Fruit fly (Drosophila melanogaster) whole organism, embryonic: ENCODE measurements around the gene spo.

Experiments
- Bteb2 ChIP-seq: fragments of 200-800 bp; sonication (Bioruptor generic); optimal IDR thresholded peaks from 2 replicates; lab custom pipeline; 2016; ENCODE audit warnings: missing biosample characterization, missing genetic modification characterization
- C15 ChIP-seq: fragments of 200-800 bp; sonication (Bioruptor generic); IDR thresholded peaks from 3 replicates; pipeline ENCODE4 v1.3.6; 2022; ENCODE audit warnings: missing biosample characterization, missing genetic modification characterization
- CG12219 ChIP-seq: fragments of 200-800 bp; sonication (Bioruptor generic); optimal IDR thresholded peaks from 3 replicates; lab custom pipeline; 2018; ENCODE audit warnings: missing biosample characterization, mild to moderate bottlenecking, missing genetic modification characterization
- CG12299 ChIP-seq: fragments of 200-800 bp; sonication (Bioruptor generic); optimal IDR thresholded peaks from 2 replicates; lab custom pipeline; 2018; ENCODE audit warnings: missing biosample characterization, mild to moderate bottlenecking, missing genetic modification characterization
- CG13424 ChIP-seq: fragments of 200-800 bp; sonication (Bioruptor generic); optimal IDR thresholded peaks from 2 replicates; lab custom pipeline; 2019; ENCODE audit warnings: missing biosample characterization, mild to moderate bottlenecking, missing genetic modification characterization, moderate library complexity
- CG17328 ChIP-seq: fragments of 200-800 bp; sonication (Bioruptor generic); IDR thresholded peaks from 2 replicates; pipeline ENCODE4 v1.3.6; 2022; ENCODE audit warnings: missing biosample characterization, missing genetic modification characterization
- CG18764 ChIP-seq: fragments of 200-800 bp; sonication (Bioruptor generic); optimal IDR thresholded peaks from 3 replicates; lab custom pipeline; 2016; ENCODE audit warnings: missing biosample characterization, missing genetic modification characterization
- CG32532 ChIP-seq: fragments of 200-800 bp; sonication (Bioruptor generic); IDR thresholded peaks from 2 replicates; pipeline ENCODE4 v1.3.6; 2022; ENCODE audit warnings: missing biosample characterization, missing genetic modification characterization
- CG34422 ChIP-seq: fragments of 200-800 bp; sonication (Bioruptor generic); IDR thresholded peaks from 3 replicates; pipeline ENCODE4 v1.3.6; 2022; ENCODE audit warnings: missing biosample characterization, missing genetic modification characterization
- CG3847 ChIP-seq: fragments of 200-800 bp; sonication (Bioruptor generic); IDR thresholded peaks from 2 replicates; pipeline ENCODE4 v1.3.6; 2022; ENCODE audit warnings: missing biosample characterization, missing genetic modification characterization
- CG4707 ChIP-seq: fragments of 200-800 bp; sonication (Bioruptor generic); optimal IDR thresholded peaks from 2 replicates; lab custom pipeline; 2018; ENCODE audit warnings: missing biosample characterization, mild to moderate bottlenecking, missing genetic modification characterization, moderate library complexity
- CG6654 ChIP-seq: fragments of 200-800 bp; sonication (Bioruptor generic); optimal IDR thresholded peaks from 2 replicates; lab custom pipeline; 2017; ENCODE audit warnings: missing biosample characterization, mild to moderate bottlenecking, missing genetic modification characterization
- CG6813 ChIP-seq: fragments of 200-800 bp; sonication (Bioruptor generic); optimal IDR thresholded peaks from 2 replicates; lab custom pipeline; 2017; ENCODE audit warnings: missing biosample characterization, missing genetic modification characterization, mild to moderate bottlenecking, moderate library complexity, missing genetic modification reagents
- CG7786 ChIP-seq: fragments of 200-800 bp; sonication (Bioruptor generic); optimal IDR thresholded peaks from 2 replicates; lab custom pipeline; 2016; ENCODE audit warnings: missing biosample characterization, missing genetic modification characterization
- CG7987 ChIP-seq: fragments of 200-800 bp; sonication (Bioruptor generic); optimal IDR thresholded peaks from 2 replicates; lab custom pipeline; 2018; ENCODE audit warnings: missing biosample characterization, mild to moderate bottlenecking, missing genetic modification characterization, moderate library complexity
- CHES-1-like ChIP-seq: fragments of 200-800 bp; sonication (Bioruptor generic); optimal IDR thresholded peaks from 2 replicates; lab custom pipeline; 2016; ENCODE audit warnings: missing biosample characterization, missing genetic modification characterization
- Dad ChIP-seq: fragments of 200-800 bp; sonication (Bioruptor generic); optimal IDR thresholded peaks from 3 replicates; lab custom pipeline; 2016; ENCODE audit warnings: missing biosample characterization, missing genetic modification characterization
- Doc3 ChIP-seq: fragments of 200-800 bp; sonication (Bioruptor generic); IDR thresholded peaks from 3 replicates; pipeline ENCODE4 v1.3.6; 2022; ENCODE audit warnings: missing biosample characterization, missing genetic modification characterization; ENCODE audit not compliant: partially characterized antibody
- Elba2 ChIP-seq: fragments of 200-800 bp; sonication (Bioruptor generic); optimal IDR thresholded peaks from 3 replicates; lab custom pipeline; 2016; ENCODE audit warnings: missing biosample characterization, missing genetic modification characterization
- GATAe ChIP-seq: fragments of 200-800 bp; sonication (Bioruptor generic); conservative IDR thresholded peaks from 2 replicates; pipeline ENCODE4 v1.3.6; 2022; ENCODE audit warnings: missing biosample characterization, missing genetic modification characterization
- Hey ChIP-seq: fragments of 200-800 bp; sonication (Bioruptor generic); optimal IDR thresholded peaks from 3 replicates; lab custom pipeline; 2018; ENCODE audit warnings: missing biosample characterization, mild to moderate bottlenecking, missing genetic modification characterization
- Jarid2 ChIP-seq: fragments of 200-800 bp; sonication (Bioruptor generic); optimal IDR thresholded peaks from 3 replicates; lab custom pipeline; 2017; ENCODE audit warnings: mild to moderate bottlenecking, missing biosample characterization, missing genetic modification reagents, missing genetic modification characterization
- Lim3 ChIP-seq: fragments of 200-800 bp; sonication (Bioruptor generic); IDR thresholded peaks from 2 replicates; pipeline ENCODE4 v1.3.6; 2022; ENCODE audit warnings: missing biosample characterization, missing genetic modification characterization
- NFAT ChIP-seq: fragments of 200-800 bp; sonication (Bioruptor generic); IDR thresholded peaks from 2 replicates; pipeline ENCODE4 v1.3.6; 2022; ENCODE audit warnings: missing biosample characterization, missing genetic modification characterization
- Nf-YB ChIP-seq: fragments of 200-800 bp; sonication (Bioruptor generic); optimal IDR thresholded peaks from 3 replicates; lab custom pipeline; 2019; ENCODE audit warnings: missing biosample characterization, mild to moderate bottlenecking, missing genetic modification characterization, moderate library complexity
- Oli ChIP-seq: fragments of 200-800 bp; sonication (Bioruptor generic); optimal IDR thresholded peaks from 2 replicates; lab custom pipeline; 2018; ENCODE audit warnings: missing biosample characterization, mild to moderate bottlenecking, missing genetic modification characterization, moderate library complexity
- Rfx ChIP-seq: fragments of 200-800 bp; sonication (Bioruptor generic); IDR thresholded peaks from 2 replicates; pipeline ENCODE4 v1.3.6; 2022; ENCODE audit warnings: missing biosample characterization, missing genetic modification characterization
- Vsx1 ChIP-seq: fragments of 200-800 bp; sonication (Bioruptor generic); optimal IDR thresholded peaks from 2 replicates; lab custom pipeline; 2017; ENCODE audit warnings: missing biosample characterization, mild to moderate bottlenecking, missing genetic modification characterization, missing genetic modification reagents
- Xbp1 ChIP-seq: fragments of 200-800 bp; sonication (Bioruptor generic); optimal IDR thresholded peaks from 3 replicates; lab custom pipeline; 2016; ENCODE audit warnings: missing biosample characterization, mild to moderate bottlenecking, missing genetic modification characterization
- ci ChIP-seq: fragments of 200-800 bp; sonication (Bioruptor generic); IDR thresholded peaks from 3 replicates; pipeline ENCODE4 v1.3.6; 2022; ENCODE audit warnings: missing biosample characterization, missing genetic modification characterization
- croc ChIP-seq: fragments of 200-800 bp; sonication (Bioruptor generic); conservative IDR thresholded peaks from 3 replicates; pipeline ENCODE4 v1.3.6; 2022; ENCODE audit warnings: missing biosample characterization, missing genetic modification characterization
- dmrt99B ChIP-seq: fragments of 200-800 bp; sonication (Bioruptor generic); optimal IDR thresholded peaks from 2 replicates; lab custom pipeline; 2018; ENCODE audit warnings: missing biosample characterization, mild to moderate bottlenecking, missing genetic modification characterization, moderate library complexity
- dpn ChIP-seq, 2 experiments: fragments of 200-800 bp; sonication (Bioruptor generic); optimal IDR thresholded peaks; 3 replicates each; lab custom pipeline; 2016; ENCODE audit warnings: missing biosample characterization in 2 of 2, missing genetic modification characterization in 2 of 2
- fd3F ChIP-seq: fragments of 200-800 bp; sonication (Bioruptor generic); optimal IDR thresholded peaks from 2 replicates; lab custom pipeline; 2018; ENCODE audit warnings: missing biosample characterization, mild to moderate bottlenecking, missing genetic modification characterization, moderate library complexity
- gt ChIP-seq: fragments of 200-800 bp; sonication (Bioruptor generic); IDR thresholded peaks from 2 replicates; pipeline ENCODE4 v1.3.6; 2022; ENCODE audit warnings: missing biosample characterization, missing genetic modification characterization
- hkb ChIP-seq, 2 experiments: fragments of 200-800 bp in 1 of 2; fragments of >200 bp in 1 of 2; sonication (Bioruptor generic) in 1 of 2; IDR thresholded peaks in 1 of 2; optimal IDR thresholded peaks in 1 of 2; 2 replicates each; pipeline versions ENCODE4 v1.3.6 to Lab custom; 2017 to 2022; ENCODE audit warnings: missing biosample characterization in 1 of 2, missing genetic modification characterization in 1 of 2
- nerfin-1 ChIP-seq: fragments of 200-800 bp; sonication (Bioruptor generic); optimal IDR thresholded peaks from 3 replicates; lab custom pipeline; 2019; ENCODE audit warnings: missing biosample characterization, mild to moderate bottlenecking, missing genetic modification characterization, moderate library complexity
- nerfin-2 ChIP-seq: fragments of 200-800 bp; sonication (Bioruptor generic); IDR thresholded peaks from 2 replicates; pipeline ENCODE4 v1.3.6; 2022; ENCODE audit warnings: missing biosample characterization, missing genetic modification characterization; ENCODE audit not compliant: partially characterized antibody
- p53 ChIP-seq: fragments of 200-800 bp; sonication (Bioruptor generic); optimal IDR thresholded peaks from 2 replicates; lab custom pipeline; 2016; ENCODE audit warnings: missing biosample characterization, missing genetic modification characterization
- prd ChIP-seq, 3 experiments: fragments of >200 bp in 2 of 3; fragments of 200-800 bp in 1 of 3; sonication (Bioruptor generic) in 1 of 3; optimal IDR thresholded peaks in 2 of 3; IDR thresholded peaks in 1 of 3; 2 replicates in 2 of 3; 3 replicates in 1 of 3; pipeline versions ENCODE4 v1.3.6 to Lab custom; 2017 to 2022; ENCODE audit warnings: missing biosample characterization in 1 of 3, missing genetic modification characterization in 1 of 3
- psq ChIP-seq: fragments of 200-800 bp; sonication (Bioruptor generic); optimal IDR thresholded peaks from 2 replicates; lab custom pipeline; 2017; ENCODE audit warnings: missing biosample characterization, missing genetic modification characterization
- shn ChIP-seq: fragments of 200-800 bp; sonication (Bioruptor generic); optimal IDR thresholded peaks from 3 replicates; lab custom pipeline; 2016; ENCODE audit warnings: missing biosample characterization, missing genetic modification characterization
- slbo ChIP-seq: fragments of 200-800 bp; sonication (Bioruptor generic); IDR thresholded peaks from 2 replicates; pipeline ENCODE4 v1.3.6; 2022; ENCODE audit warnings: missing biosample characterization, missing genetic modification characterization
- ssp ChIP-seq: fragments of 200-800 bp; sonication (Bioruptor generic); IDR thresholded peaks from 2 replicates; pipeline ENCODE4 v1.3.6; 2022; ENCODE audit warnings: missing biosample characterization, missing genetic modification characterization
- stc ChIP-seq: fragments of 200-800 bp; sonication (Bioruptor generic); IDR thresholded peaks from 2 replicates; pipeline ENCODE4 v1.3.6; 2022; ENCODE audit warnings: missing biosample characterization, missing genetic modification characterization
- tgo ChIP-seq: fragments of 200-800 bp; sonication (Bioruptor generic); IDR thresholded peaks from 3 replicates; pipeline ENCODE4 v1.3.6; 2022; ENCODE audit warnings: missing biosample characterization, missing genetic modification characterization
- tin ChIP-seq: fragments of 200-800 bp; sonication (Bioruptor generic); optimal IDR thresholded peaks from 3 replicates; lab custom pipeline; 2016; ENCODE audit warnings: missing biosample characterization, missing genetic modification characterization
- tna ChIP-seq: fragments of 200-800 bp; sonication (Bioruptor generic); IDR thresholded peaks from 2 replicates; pipeline ENCODE4 v1.3.6; 2022; ENCODE audit warnings: missing biosample characterization, missing genetic modification characterization; ENCODE audit not compliant: partially characterized antibody

Gene spo

dm6 chr3L:5563309-5564182, 28.8 kb downstream of the spo start, which contains the start of the genes ScsbetaG and Sras (continued):
- TF ChIP-seq dpn (GFP tag; optimal IDR thresholded peaks at IDR 0.05; lab: Kevin White, UChicago) (no peak), CG34422 (peak; percentile 65; the same call in 1 of the 3 replicates), CG4707 (GFP tag; lab: Kevin White, UChicago) (no peak), shn (GFP tag; lab: Kevin White, UChicago) (no peak), Bteb2 (GFP tag; lab: Kevin White, UChicago) (no peak), CG12299 (no peak), slbo (GFP tag; lab: Robert Waterston, UW) (no peak), CG32532 (GFP tag; lab: Robert Waterston, UW) (no peak), C15 (GFP tag; lab: Robert Waterston, UW) (no peak), CG18764 (GFP tag; lab: Kevin White, UChicago) (no peak), p53 (GFP tag; lab: Kevin White, UChicago) (no peak), prd (optimal IDR thresholded peaks at IDR 0.05; lab: Kevin White, UChicago) (no peak), prd (GFP tag; IDR thresholded peaks at IDR 0.05; lab: Robert Waterston, UW) (no peak), croc (GFP tag; lab: Robert Waterston, UW) (no peak), CG3847 (GFP tag; lab: Robert Waterston, UW) (no peak; the same call in 1 of the 2 replicates), GATAe (no peak; the same call in 1 of the 2 replicates), CG6654 (no peak), CHES-1-like (peak; percentile 6), ssp (GFP tag; lab: Robert Waterston, UW) (no peak), CG17328 (GFP tag; lab: Robert Waterston, UW) (no peak), CG7786 (GFP tag; lab: Kevin White, UChicago) (no peak), fd3F (GFP tag; lab: Kevin White, UChicago) (no peak), Lim3 (no peak), Dad (no peak), Rfx (no peak), Hey (no peak), Nf-YB (no peak), Xbp1 (no peak), nerfin-2 (GFP tag; lab: Robert Waterston, UW) (no peak), Elba2 (GFP tag; lab: Kevin White, UChicago) (peak; percentile 35), CG13424 (tag; lab: Kevin White, UChicago) (no peak), Vsx1 (GFP tag; lab: Kevin White, UChicago) (peak; percentile 72), ci (GFP tag; lab: Robert Waterston, UW) (no peak), CG6813 (GFP tag; lab: Kevin White, UChicago) (no peak), NFAT (GFP tag; lab: Robert Waterston, UW) (no peak), Jarid2 (no peak), dmrt99B (tag; lab: Kevin White, UChicago) (no peak), nerfin-1 (tag; lab: Kevin White, UChicago) (peak; percentile 26), Oli (tag; lab: Kevin White, UChicago) (no peak), CG7987 (GFP tag; lab: Kevin White, UChicago) (no peak), tna (GFP tag; lab: Robert Waterston, UW) (no peak), gt (GFP tag; lab: Robert Waterston, UW) (no peak), stc (no peak), psq (no peak), CG12219 (GFP tag; lab: Kevin White, UChicago) (no peak), tgo (GFP tag; lab: Robert Waterston, UW) (no peak), Doc3 (GFP tag; lab: Robert Waterston, UW) (peak; percentile 43; the same call in 1 of the 3 replicates), hkb (optimal IDR thresholded peaks at IDR 0.05; lab: Kevin White, UChicago) (no peak), hkb (GFP tag; IDR thresholded peaks at IDR 0.05; lab: Robert Waterston, UW) (no peak), tin (no peak)
